Fruit fly (Drosophila melanogaster): ENCODE data around the gene Synd.

DNA sequence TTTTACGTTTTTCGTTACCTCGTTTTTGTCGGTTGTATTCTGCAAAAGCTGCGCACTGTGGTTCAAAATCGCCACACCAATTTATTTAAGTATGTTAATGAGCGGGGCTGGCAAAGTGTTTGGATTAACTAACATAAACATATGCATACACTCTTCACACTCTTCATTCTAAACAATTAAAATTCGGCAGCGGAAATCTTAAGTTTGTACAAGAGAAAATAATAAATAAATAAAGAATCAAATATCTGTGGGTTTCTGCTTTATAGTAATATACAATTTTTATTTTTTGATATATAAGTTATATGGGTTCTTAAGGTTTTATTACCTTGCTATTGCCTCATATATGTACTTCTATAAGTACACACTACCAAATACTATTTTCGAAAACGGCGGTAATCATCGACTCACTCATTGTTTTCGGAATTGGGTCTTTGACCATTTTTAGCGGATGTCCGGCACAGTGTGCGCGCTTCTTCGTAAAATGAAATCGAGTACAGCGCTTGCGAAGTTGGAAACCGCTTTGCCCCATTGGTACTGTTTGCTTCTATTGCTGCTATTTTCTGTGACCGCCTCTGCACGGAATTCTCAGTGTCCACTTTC lies 3.8 kb downstream of the Synd start:
- TF ChIP-seq CG8478 (optimal IDR thresholded peaks at IDR 0.05) (no peak), CTCF (optimal IDR thresholded peaks at IDR 0.05) (no peak)
